Worm (Caenorhabditis elegans): ENCODE results near the gene grd-4.

ce11 chrX:8489415-8489814 lies 11.6 kb upstream of the grd-4 start:
- no peak for TF ChIP-seq lin-13 (GFP tag; optimal IDR thresholded peaks at IDR 0.05)
- no peak for TF ChIP-seq mdl-1 (tag; optimal IDR thresholded peaks at IDR 0.05)
- no peak for TF ChIP-seq ztf-4 (tag; optimal IDR thresholded peaks at IDR 0.05)
- no peak for TF ChIP-seq ztf-11 (tag; optimal IDR thresholded peaks at IDR 0.05)
- TF ChIP-seq nhr-11 (tag; optimal IDR thresholded peaks at IDR 0.05) = no peak
- TF ChIP-seq pqm-1 (tag; optimal IDR thresholded peaks at IDR 0.05) = no peak
